Worm (Caenorhabditis elegans) whole organism, L2 larva: ENCODE results near the gene rla-2.

Experiments used
- aly-2 ChIP-seq: fragments of 150-350 bp; optimal IDR thresholded peaks from 2 replicates; lab custom pipeline; 2014; ENCODE audit warnings: missing biosample characterization, missing genetic modification characterization
- ceh-82 ChIP-seq: fragments of 150-350 bp; optimal IDR thresholded peaks from 2 replicates; lab custom pipeline; 2014; ENCODE audit warnings: missing biosample characterization, missing genetic modification characterization
- elt-1 ChIP-seq: fragments of 150-350 bp; optimal IDR thresholded peaks from 2 replicates; lab custom pipeline; 2014; ENCODE audit warnings: missing biosample characterization, missing genetic modification characterization
- elt-3 ChIP-seq: sonication (generic microtip); optimal IDR thresholded peaks from 2 replicates; lab custom pipeline; 2017; ENCODE audit warnings: missing biosample characterization, missing genetic modification characterization
- lin-13 ChIP-seq: fragments of 150-350 bp; optimal IDR thresholded peaks from 2 replicates; lab custom pipeline; 2014; ENCODE audit warnings: missing biosample characterization, missing genetic modification reagents, missing genetic modification characterization
- mbf-1 ChIP-seq: sonication (generic microtip); optimal IDR thresholded peaks from 2 replicates; lab custom pipeline; 2017; ENCODE audit warnings: missing biosample characterization, missing genetic modification characterization
- nhr-77 ChIP-seq: fragments of 150-350 bp; optimal IDR thresholded peaks from 2 replicates; lab custom pipeline; 2014; ENCODE audit warnings: missing biosample characterization, missing genetic modification characterization
- snpc-4 ChIP-seq: fragments of 150-350 bp; optimal IDR thresholded peaks from 2 replicates; lab custom pipeline; 2014; ENCODE audit warnings: missing biosample characterization, missing genetic modification characterization
- ztf-11 ChIP-seq: sonication (generic microtip); optimal IDR thresholded peaks from 2 replicates; lab custom pipeline; 2017; ENCODE audit warnings: missing biosample characterization, missing genetic modification characterization

DNA sequence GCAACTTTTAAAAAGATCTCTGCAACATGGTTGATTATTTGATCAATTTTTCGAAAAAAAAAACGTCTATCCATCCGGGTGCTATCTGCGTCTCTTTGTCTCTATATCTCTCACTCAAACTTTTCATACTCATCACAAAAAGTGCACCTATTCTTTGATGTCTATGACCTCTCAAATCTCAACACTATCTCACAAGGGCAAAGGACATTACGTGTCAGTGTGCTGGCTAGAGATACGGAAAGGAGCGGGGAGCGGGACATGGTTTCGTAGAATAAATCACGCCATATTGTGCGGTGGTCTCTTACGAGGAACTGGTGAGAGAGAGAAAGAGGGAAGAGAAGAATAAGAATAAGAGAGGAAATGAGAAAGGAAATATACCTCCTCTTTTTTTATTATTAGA lies 47.7 kb downstream of the rla-2 start:
- no peak for TF ChIP-seq ceh-82
- TF ChIP-seq ztf-11 (tag; lab: Kevin White, UChicago), result no peak
- peak; percentile 34 for TF ChIP-seq lin-13 (GFP tag; lab: Kevin White, UChicago)
- TF ChIP-seq elt-3, result no peak
- no peak for TF ChIP-seq mbf-1 (tag; lab: Kevin White, UChicago)
- peak; percentile 42 for TF ChIP-seq nhr-77 (tag; lab: Kevin White, UChicago)
- TF ChIP-seq aly-2, result no peak
- TF ChIP-seq snpc-4, result no peak
- TF ChIP-seq elt-1 (tag; lab: Kevin White, UChicago), result no peak
